Fruit fly (Drosophila melanogaster) whole organism, wandering third instar larva: Measurements from ENCODE around the gene CG15545.

Source experiments
- Abd-B ChIP-seq: fragments of >200 bp; optimal IDR thresholded peaks from 2 replicates; lab custom pipeline; 2017; ENCODE audit warnings: missing biosample characterization, missing genetic modification characterization
- CG32264 ChIP-seq: fragments of 200-800 bp; sonication (Bioruptor generic); optimal IDR thresholded peaks from 2 replicates; lab custom pipeline; 2016; ENCODE audit warnings: missing biosample characterization, missing genetic modification characterization
- CG9705 ChIP-seq: fragments of 200-800 bp; sonication (Bioruptor generic); optimal IDR thresholded peaks from 2 replicates; lab custom pipeline; 2018; ENCODE audit warnings: missing biosample characterization, mild to moderate bottlenecking, missing genetic modification characterization
- Dfd ChIP-seq: fragments of >200 bp; optimal IDR thresholded peaks from 2 replicates; lab custom pipeline; 2017; ENCODE audit warnings: missing biosample characterization, missing genetic modification characterization
- Dif ChIP-seq: fragments of 200-275, 200-300 bp; sonication (Bioruptor generic); optimal IDR thresholded peaks from 2 replicates; lab custom pipeline; 2018; ENCODE audit warnings: missing biosample characterization, missing genetic modification characterization; ENCODE audit not compliant: partially characterized antibody
- GATAd ChIP-seq: sonication (Bioruptor generic); optimal IDR thresholded peaks from 2 replicates; lab custom pipeline; 2016; ENCODE audit warnings: missing biosample characterization, missing genetic modification characterization
- HLH106 ChIP-seq: fragments of 200-800 bp; optimal IDR thresholded peaks from 3 replicates; lab custom pipeline; 2019; ENCODE audit warnings: missing biosample characterization, mild to moderate bottlenecking, missing genetic modification characterization, moderate library complexity
- Hr78 ChIP-seq: fragments of >200 bp; optimal IDR thresholded peaks from 2 replicates; lab custom pipeline; 2017; ENCODE audit warnings: missing biosample characterization, missing genetic modification characterization
- Hr83 ChIP-seq: fragments of 200-300 bp; sonication (Bioruptor generic); optimal IDR thresholded peaks from 2 replicates; lab custom pipeline; 2016; ENCODE audit warnings: missing biosample characterization, mild to moderate bottlenecking, missing genetic modification characterization, moderate library complexity; ENCODE audit not compliant: poor library complexity, severe bottlenecking
- Jra ChIP-seq: sonication (Bioruptor generic); optimal IDR thresholded peaks from 2 replicates; lab custom pipeline; 2016; ENCODE audit warnings: missing biosample characterization, missing genetic modification characterization
- Mio ChIP-seq: sonication (Bioruptor generic); optimal IDR thresholded peaks from 2 replicates; lab custom pipeline; 2016; ENCODE audit warnings: missing biosample characterization, missing genetic modification characterization
- Myc ChIP-seq: fragments of >200 bp; optimal IDR thresholded peaks from 2 replicates; lab custom pipeline; 2017
- N ChIP-seq: fragments of >200 bp; optimal IDR thresholded peaks from 2 replicates; lab custom pipeline; 2018; ENCODE audit warnings: missing biosample characterization, missing external identifiers, missing genetic modification characterization
- OdsH ChIP-seq: fragments of 200-800 bp; sonication (Bioruptor generic); optimal IDR thresholded peaks from 2 replicates; lab custom pipeline; 2016; ENCODE audit warnings: missing biosample characterization, mild to moderate bottlenecking, missing genetic modification characterization
- Sp1 ChIP-seq: fragments of 200-800 bp; sonication (Bioruptor generic); optimal IDR thresholded peaks from 3 replicates; lab custom pipeline; 2019; ENCODE audit warnings: missing biosample characterization, mild to moderate bottlenecking, missing genetic modification characterization, moderate library complexity
- Vsx2 ChIP-seq: fragments of 200-300, 225-300 bp; sonication (Bioruptor generic); optimal IDR thresholded peaks from 2 replicates; lab custom pipeline; 2018; ENCODE audit warnings: missing biosample characterization, missing genetic modification characterization; ENCODE audit not compliant: partially characterized antibody
- br ChIP-seq: fragments of 200-800 bp; sonication (Bioruptor generic); optimal IDR thresholded peaks from 2 replicates; lab custom pipeline; 2016; ENCODE audit warnings: missing biosample characterization, missing genetic modification characterization
- dl ChIP-seq, 2 experiments: fragments of 175-275, 200-275 bp in 1 of 2; fragments of 200-275 bp in 1 of 2; sonication (Bioruptor generic); optimal IDR thresholded peaks; lab custom pipeline; 2018; ENCODE audit warnings: mild to moderate bottlenecking in 2 of 2, missing biosample characterization in 2 of 2, missing genetic modification characterization in 2 of 2, moderate library complexity in 2 of 2; ENCODE audit not compliant: partially characterized antibody in 2 of 2, insufficient read depth in 1 of 2
- dmrt93B ChIP-seq: fragments of 200-800 bp; sonication (Bioruptor generic); optimal IDR thresholded peaks from 2 replicates; lab custom pipeline; 2018; ENCODE audit warnings: missing biosample characterization, mild to moderate bottlenecking, missing genetic modification characterization
- dsf ChIP-seq: sonication (Bioruptor generic); optimal IDR thresholded peaks from 2 replicates; lab custom pipeline; 2016; ENCODE audit warnings: missing biosample characterization, missing genetic modification characterization, borderline replicate concordance
- ey ChIP-seq: fragments of 200-800 bp; sonication (Bioruptor generic); optimal IDR thresholded peaks from 2 replicates; lab custom pipeline; 2016; ENCODE audit warnings: missing biosample characterization, missing genetic modification characterization
- foxo ChIP-seq, 2 experiments: fragments of 200-800 bp; sonication (Bioruptor generic); optimal IDR thresholded peaks; 2 replicates in 1 of 2; 3 replicates in 1 of 2; lab custom pipeline; 2016 to 2017; ENCODE audit warnings: missing biosample characterization in 2 of 2, missing genetic modification characterization in 2 of 2
- fru ChIP-seq: fragments of 200-800 bp; sonication (Bioruptor generic); optimal IDR thresholded peaks from 3 replicates; lab custom pipeline; 2016; ENCODE audit warnings: missing biosample characterization, mild to moderate bottlenecking, missing genetic modification characterization
- h ChIP-seq: fragments of 200-800 bp; sonication (Bioruptor generic); optimal IDR thresholded peaks from 3 replicates; lab custom pipeline; 2016; ENCODE audit warnings: missing biosample characterization, mild to moderate bottlenecking, missing genetic modification characterization
- jim ChIP-seq: fragments of 175-275, 200-325 bp; sonication (Bioruptor generic); optimal IDR thresholded peaks from 2 replicates; lab custom pipeline; 2016; ENCODE audit warnings: missing biosample characterization, mild to moderate bottlenecking, missing genetic modification characterization
- lola ChIP-seq: fragments of >200 bp; optimal IDR thresholded peaks from 2 replicates; lab custom pipeline; 2017; ENCODE audit warnings: missing biosample characterization, missing genetic modification characterization
- pan ChIP-seq: fragments of >200 bp; optimal IDR thresholded peaks from 2 replicates; lab custom pipeline; 2017
- psq ChIP-seq: fragments of 200-800 bp; sonication (Bioruptor generic); optimal IDR thresholded peaks from 3 replicates; lab custom pipeline; 2017; ENCODE audit warnings: missing biosample characterization, mild to moderate bottlenecking, missing genetic modification characterization, moderate library complexity
- sage ChIP-seq: fragments of 200-800 bp; sonication (Bioruptor generic); optimal IDR thresholded peaks from 2 replicates; lab custom pipeline; 2016; ENCODE audit warnings: missing biosample characterization, mild to moderate bottlenecking, missing genetic modification characterization
- sv ChIP-seq: fragments of 200-800 bp; sonication (Bioruptor generic); optimal IDR thresholded peaks from 3 replicates; lab custom pipeline; 2016; ENCODE audit warnings: missing biosample characterization, missing genetic modification characterization
- tai ChIP-seq: sonication (Bioruptor generic); optimal IDR thresholded peaks from 2 replicates; lab custom pipeline; 2016; ENCODE audit warnings: missing biosample characterization, missing genetic modification characterization
- usp ChIP-seq: fragments of >200 bp; optimal IDR thresholded peaks from 2 replicates; lab custom pipeline; 2017; ENCODE audit warnings: missing biosample characterization, missing genetic modification characterization
- woc ChIP-seq: sonication (Bioruptor generic); optimal IDR thresholded peaks from 2 replicates; lab custom pipeline; 2016; ENCODE audit warnings: missing biosample characterization, mild to moderate bottlenecking, missing genetic modification characterization

The CG15545 gene

dm6 chr3R:30872301-30873044 lies at the start of gene CG15545:
TSS of gene CG15545 (minus strand) at chr3R:30872351.
- TF ChIP-seq dsf (GFP tag; lab: Kevin White, UChicago), result no peak
- TF ChIP-seq psq (GFP tag; lab: Kevin White, UChicago), result no peak
- TF ChIP-seq br (GFP tag; lab: Kevin White, UChicago), result no peak
- no peak for TF ChIP-seq HLH106 (tag; lab: Kevin White, UChicago)
- no peak for TF ChIP-seq dl (GFP tag; optimal IDR thresholded peaks at IDR 0.05; lab: Kevin White, UChicago; ENCODE audit: insufficient read depth in 1 of 2, partially characterized antibody in 2 of 2)
- no peak for TF ChIP-seq CG9705 (GFP tag; lab: Kevin White, UChicago)
- TF ChIP-seq h (GFP tag; lab: Kevin White, UChicago), result no peak
- TF ChIP-seq foxo (GFP tag; optimal IDR thresholded peaks at IDR 0.05; lab: Kevin White, UChicago), result no peak
- no peak for TF ChIP-seq pan
- TF ChIP-seq sv (GFP tag; lab: Kevin White, UChicago), result no peak
- TF ChIP-seq Dif, result no peak
- TF ChIP-seq tai (GFP tag; lab: Kevin White, UChicago), result no peak
- TF ChIP-seq N (GFP tag; lab: Kevin White, UChicago), result no peak
- no peak for TF ChIP-seq jim (GFP tag; lab: Kevin White, UChicago)
- TF ChIP-seq Abd-B (GFP tag; lab: Kevin White, UChicago), result no peak
- TF ChIP-seq woc, result no peak
- TF ChIP-seq GATAd (GFP tag; lab: Kevin White, UChicago), result no peak
- no peak for TF ChIP-seq Dfd (GFP tag; lab: Kevin White, UChicago)
- no peak for TF ChIP-seq sage
- no peak for TF ChIP-seq Jra (GFP tag; lab: Kevin White, UChicago)
- TF ChIP-seq, all 38 proteins: peak for 0

- TF ChIP-seq Vsx2 (GFP tag; lab: Kevin White, UChicago) (no peak), dmrt93B (no peak), CG32264 (no peak), jim (GFP tag; lab: Kevin White, UChicago) (no peak), OdsH (no peak), fru (GFP tag; lab: Kevin White, UChicago) (no peak), CG9705 (GFP tag; lab: Kevin White, UChicago) (no peak), Hr78 (GFP tag; lab: Kevin White, UChicago) (no peak), Abd-B (GFP tag; lab: Kevin White, UChicago) (no peak), usp (GFP tag; lab: Kevin White, UChicago) (no peak), foxo (GFP tag; optimal IDR thresholded peaks at IDR 0.05; lab: Kevin White, UChicago) (no peak), Jra (GFP tag; lab: Kevin White, UChicago) (no peak), Dfd (GFP tag; lab: Kevin White, UChicago) (no peak), Sp1 (GFP tag; lab: Kevin White, UChicago) (no peak), psq (GFP tag; lab: Kevin White, UChicago) (no peak), ey (no peak), pan (no peak), sage (no peak), Mio (GFP tag; lab: Kevin White, UChicago) (no peak)
Measured at dm6 chr3R:30918872-30919271, 46.7 kb upstream of the CG15545 start.

- TF ChIP-seq Dfd (GFP tag; lab: Kevin White, UChicago), result peak; percentile 94
- TF ChIP-seq jim (GFP tag; lab: Kevin White, UChicago), result no peak
Measured at dm6 chr3R:30916024-30916423, 43.9 kb upstream of the CG15545 start.

dm6 chr3R:30915235-30915634 lies 43.1 kb upstream of the CG15545 start:
- TF ChIP-seq Hr83 (GFP tag; lab: Kevin White, UChicago) (no peak), Jra (GFP tag; lab: Kevin White, UChicago) (no peak), Dif (no peak), CG32264 (no peak), Abd-B (GFP tag; lab: Kevin White, UChicago) (no peak), lola (GFP tag; lab: Kevin White, UChicago) (no peak), Myc (no peak), fru (GFP tag; lab: Kevin White, UChicago) (no peak), dmrt93B (no peak), OdsH (no peak)
